Worm (Caenorhabditis elegans): ENCODE data around the gene mon-2.

Gene mon-2

ce11 chrIV:12086498-12086897 lies 10.1 kb upstream of the mon-2 start (continued):
- TF ChIP-seq ceh-79 (tag; optimal IDR thresholded peaks at IDR 0.05) (peak; percentile 88), efl-1 (GFP tag; optimal IDR thresholded peaks at IDR 0.05) (peak; percentile 41), nfyb-1 (GFP tag; IDR thresholded peaks at IDR 0.05) (peak; percentile 90), lin-35 (GFP tag; optimal IDR thresholded peaks at IDR 0.05) (peak in 2 of 3 experiments; percentile 4 to 13), ztf-28 (GFP tag; IDR thresholded peaks at IDR 0.05) (peak; percentile 94), hlh-12 (tag; optimal IDR thresholded peaks at IDR 0.05) (peak; percentile 32), hmg-1.2 (GFP tag; IDR thresholded peaks at IDR 0.05) (peak; percentile 67), ceh-40 (GFP tag; IDR thresholded peaks at IDR 0.05) (peak; percentile 30; the same call in 1 of the 2 replicates), bed-1 (GFP tag; IDR thresholded peaks at IDR 0.05) (no peak), tbp1 (GFP tag; optimal IDR thresholded peaks at IDR 0.05) (peak; percentile 96), egrh-3 (GFP tag; IDR thresholded peaks at IDR 0.05) (peak; percentile 59; the same call in 1 of the 2 replicates), sdz-38 (tag; optimal IDR thresholded peaks at IDR 0.05) (no peak), egl-44 (GFP tag; IDR thresholded peaks at IDR 0.05) (peak; percentile 81), tlf-1 (GFP tag; optimal IDR thresholded peaks at IDR 0.05) (peak; percentile 79), lir-1 (GFP tag; conservative IDR thresholded peaks at IDR 0.05) (peak; percentile 61), madf-10 (tag; optimal IDR thresholded peaks at IDR 0.05) (peak; percentile 80), Y53G8AR.9 (GFP tag; conservative IDR thresholded peaks at IDR 0.05) (peak; percentile 68; the same call in 1 of the 2 replicates), nhr-90 (tag; optimal IDR thresholded peaks at IDR 0.05) (peak; percentile 94), snpc-3.4 (tag; optimal IDR thresholded peaks at IDR 0.05) (peak; percentile 67), ceh-27 (GFP tag; optimal IDR thresholded peaks at IDR 0.05) (peak; percentile 86), cebp-1 (GFP tag; IDR thresholded peaks at IDR 0.05) (no peak), cebp-1 (tag; optimal IDR thresholded peaks at IDR 0.05) (peak; percentile 79), lin-26 (GFP tag; IDR thresholded peaks at IDR 0.05) (peak; percentile 98), attf-5 (GFP tag; optimal IDR thresholded peaks at IDR 0.05) (peak; percentile 81), unc-130 (GFP tag; optimal IDR thresholded peaks at IDR 0.05) (peak; percentile 66), tbx-9 (tag; optimal IDR thresholded peaks at IDR 0.05; ENCODE audit: borderline replicate concordance) (peak; percentile 72), hlh-26 (GFP tag; conservative IDR thresholded peaks at IDR 0.05) (no peak), rpc-1 (optimal IDR thresholded peaks at IDR 0.05) (peak; percentile 80), rpc-1 (tag; optimal IDR thresholded peaks at IDR 0.05) (peak; percentile 91), T26A5.8 (tag; optimal IDR thresholded peaks at IDR 0.05) (peak; percentile 76), attf-3 (GFP tag; conservative IDR thresholded peaks at IDR 0.05) (peak; percentile 64), lag-1 (GFP tag; IDR thresholded peaks at IDR 0.05) (no peak), repo-1 (tag; optimal IDR thresholded peaks at IDR 0.05) (no peak), ceh-91 (GFP tag; IDR thresholded peaks at IDR 0.05) (peak; percentile 51; the same call in 1 of the 2 replicates), F49E8.2 (tag; optimal IDR thresholded peaks at IDR 0.05; ENCODE audit: insufficient read depth) (peak; percentile 91), gei-17 (GFP tag; optimal IDR thresholded peaks at IDR 0.05) (peak; percentile 9), madf-8 (GFP tag; conservative IDR thresholded peaks at IDR 0.05) (0 out of 2 replicates have a peak, but pooled peaks have one; percentile 29), T07F8.4 (tag; optimal IDR thresholded peaks at IDR 0.05) (peak; percentile 85), F39B2.1 (GFP tag; IDR thresholded peaks at IDR 0.05) (no peak), hrde-1 (tag; optimal IDR thresholded peaks at IDR 0.05; ENCODE audit: borderline replicate concordance) (peak; percentile 71), C06A6.2 (GFP tag; conservative IDR thresholded peaks at IDR 0.05) (peak; percentile 49; the same call in 1 of the 2 replicates), F57A8.1 (GFP tag; optimal IDR thresholded peaks at IDR 0.05) (peak; percentile 45), ets-4 (GFP tag; optimal IDR thresholded peaks at IDR 0.05) (peak; percentile 66), mes-4 (tag; optimal IDR thresholded peaks at IDR 0.05) (peak; percentile 78), xnd-1 (tag; optimal IDR thresholded peaks at IDR 0.05) (peak; percentile 36), sptf-2 (GFP tag; optimal IDR thresholded peaks at IDR 0.05) (peak; percentile 93), zfh-2 (GFP tag; conservative IDR thresholded peaks at IDR 0.05) (peak; percentile 86), B0336.3 (GFP tag; IDR thresholded peaks at IDR 0.05) (peak; percentile 76), snpc-1.1 (tag; optimal IDR thresholded peaks at IDR 0.05; ENCODE audit: insufficient read depth) (no peak)
